Fruit fly (Drosophila melanogaster) whole organism, prepupa: Measurements from ENCODE around the gene CG18549.
"Not testable (repeated sequence)": the region's sequence is repeated elsewhere in the genome, so short reads cannot be mapped to it uniquely, and the experiment has no call there.

Source experiments
- CG34406 ChIP-seq: fragments of 200-800 bp; sonication (Bioruptor generic); optimal IDR thresholded peaks from 3 replicates; lab custom pipeline; 2016; ENCODE audit warnings: missing biosample characterization, missing genetic modification characterization
- CG4318 ChIP-seq: fragments of 200-800 bp; sonication (Bioruptor generic); optimal IDR thresholded peaks from 3 replicates; lab custom pipeline; 2017; ENCODE audit warnings: missing biosample characterization, mild to moderate bottlenecking, missing genetic modification characterization
- CG6808 ChIP-seq: fragments of 200-800 bp; sonication (Bioruptor generic); optimal IDR thresholded peaks from 3 replicates; lab custom pipeline; 2017; ENCODE audit warnings: missing biosample characterization, missing genetic modification characterization, mild to moderate bottlenecking, moderate library complexity, missing genetic modification reagents
- CG6854 ChIP-seq: fragments of 200-800 bp; sonication (Bioruptor generic); optimal IDR thresholded peaks from 2 replicates; lab custom pipeline; 2017; ENCODE audit warnings: missing biosample characterization, mild to moderate bottlenecking, missing genetic modification characterization
- CG8319 ChIP-seq: fragments of 200-800 bp; sonication (Bioruptor generic); optimal IDR thresholded peaks from 3 replicates; lab custom pipeline; 2016; ENCODE audit warnings: missing biosample characterization, missing genetic modification characterization
- CG9139 ChIP-seq: fragments of 200-800 bp; sonication (Bioruptor generic); optimal IDR thresholded peaks from 3 replicates; lab custom pipeline; 2017; ENCODE audit warnings: missing biosample characterization, mild to moderate bottlenecking, missing genetic modification characterization
- Eip75B ChIP-seq: fragments of 200-800 bp; sonication (Bioruptor generic); optimal IDR thresholded peaks from 3 replicates; lab custom pipeline; 2016; ENCODE audit warnings: missing biosample characterization, missing genetic modification characterization
- Eip78C ChIP-seq: fragments of 200-800 bp; sonication (Bioruptor generic); peaks from one replicate; lab custom pipeline; 2016; ENCODE audit warnings: missing biosample characterization, missing genetic modification characterization
- Ets96B ChIP-seq: fragments of 200-800 bp; optimal IDR thresholded peaks from 2 replicates; lab custom pipeline; 2019; ENCODE audit warnings: missing biosample characterization, mild to moderate bottlenecking, missing genetic modification characterization, moderate library complexity
- Hr38 ChIP-seq: sonication (Bioruptor generic); optimal IDR thresholded peaks from 2 replicates; lab custom pipeline; 2016; ENCODE audit warnings: missing biosample characterization, missing genetic modification characterization
- Hr39 ChIP-seq: fragments of 200-800 bp; sonication (Bioruptor generic); optimal IDR thresholded peaks from 2 replicates; lab custom pipeline; 2016; ENCODE audit warnings: missing biosample characterization, missing genetic modification characterization
- Hr4 ChIP-seq: fragments of 200-800 bp; sonication (Bioruptor generic); optimal IDR thresholded peaks from 3 replicates; lab custom pipeline; 2016; ENCODE audit warnings: missing biosample characterization, missing genetic modification characterization
- OdsH ChIP-seq: fragments of 200-800 bp; sonication (Bioruptor generic); optimal IDR thresholded peaks from 3 replicates; lab custom pipeline; 2016; ENCODE audit warnings: missing biosample characterization, missing genetic modification characterization
- Sox102F ChIP-seq: fragments of 200-800 bp; sonication (Bioruptor generic); optimal IDR thresholded peaks from 2 replicates; lab custom pipeline; 2016; ENCODE audit warnings: missing biosample characterization, mild to moderate bottlenecking, missing genetic modification characterization
- Sox15 ChIP-seq: fragments of 200-800 bp; sonication (Bioruptor generic); optimal IDR thresholded peaks from 3 replicates; lab custom pipeline; 2016; ENCODE audit warnings: missing biosample characterization, missing genetic modification characterization
- dac ChIP-seq: fragments of 200-800 bp; sonication (Bioruptor generic); optimal IDR thresholded peaks from 2 replicates; lab custom pipeline; 2017; ENCODE audit warnings: missing biosample characterization, mild to moderate bottlenecking, missing genetic modification characterization
- dsx ChIP-seq: fragments of 200-800 bp; optimal IDR thresholded peaks from 3 replicates; lab custom pipeline; 2019; ENCODE audit warnings: missing biosample characterization, mild to moderate bottlenecking, missing genetic modification characterization, moderate library complexity; ENCODE audit not compliant: poor library complexity, severe bottlenecking
- eg ChIP-seq: fragments of 200-800 bp; sonication (Bioruptor generic); IDR thresholded peaks from 3 replicates; pipeline ENCODE4 v1.3.6; 2022; ENCODE audit warnings: missing biosample characterization, missing genetic modification characterization
- esn ChIP-seq: fragments of 200-800 bp; sonication (Bioruptor generic); optimal IDR thresholded peaks from 2 replicates; lab custom pipeline; 2016; ENCODE audit warnings: missing biosample characterization, mild to moderate bottlenecking, missing genetic modification characterization, moderate library complexity
- fkh ChIP-seq: fragments of 200-800 bp; sonication (Bioruptor generic); optimal IDR thresholded peaks from 3 replicates; lab custom pipeline; 2017; ENCODE audit warnings: missing biosample characterization, mild to moderate bottlenecking, missing genetic modification characterization, moderate library complexity
- lz ChIP-seq: fragments of 200-800 bp; sonication (Bioruptor generic); optimal IDR thresholded peaks from 3 replicates; lab custom pipeline; 2016; ENCODE audit warnings: missing biosample characterization, missing genetic modification characterization
- net ChIP-seq: fragments of 200-800 bp; sonication (Bioruptor generic); optimal IDR thresholded peaks from 3 replicates; lab custom pipeline; 2016; ENCODE audit warnings: missing biosample characterization, missing genetic modification characterization
- spab ChIP-seq: fragments of 200-800 bp; sonication (Bioruptor generic); optimal IDR thresholded peaks from 2 replicates; lab custom pipeline; 2017; ENCODE audit warnings: missing biosample characterization, mild to moderate bottlenecking, missing genetic modification characterization, missing genetic modification reagents
- ss ChIP-seq, 2 experiments: fragments of 200-800 bp; sonication (Bioruptor generic); optimal IDR thresholded peaks; 2 replicates in 1 of 2; 3 replicates in 1 of 2; lab custom pipeline; 2017 to 2018; ENCODE audit warnings: mild to moderate bottlenecking in 2 of 2, missing biosample characterization in 2 of 2, missing genetic modification characterization in 2 of 2, moderate library complexity in 1 of 2
- topi ChIP-seq: fragments of 200-800 bp; sonication (Bioruptor generic); optimal IDR thresholded peaks from 3 replicates; lab custom pipeline; 2016; ENCODE audit warnings: missing biosample characterization, missing genetic modification characterization

Gene CG18549

dm6 chr3R:12454492-12454891 lies 5.4 kb downstream of the CG18549 start:
- no peak for TF ChIP-seq CG4318 (GFP tag; lab: Kevin White, UChicago)
- no peak for TF ChIP-seq CG34406 (GFP tag; lab: Kevin White, UChicago)
- TF ChIP-seq net (GFP tag; lab: Kevin White, UChicago), result no peak
- no peak for TF ChIP-seq CG6808 (GFP tag; lab: Kevin White, UChicago)
- TF ChIP-seq lz, result no peak
- no peak for TF ChIP-seq Hr4 (GFP tag; lab: Kevin White, UChicago)

DNA sequence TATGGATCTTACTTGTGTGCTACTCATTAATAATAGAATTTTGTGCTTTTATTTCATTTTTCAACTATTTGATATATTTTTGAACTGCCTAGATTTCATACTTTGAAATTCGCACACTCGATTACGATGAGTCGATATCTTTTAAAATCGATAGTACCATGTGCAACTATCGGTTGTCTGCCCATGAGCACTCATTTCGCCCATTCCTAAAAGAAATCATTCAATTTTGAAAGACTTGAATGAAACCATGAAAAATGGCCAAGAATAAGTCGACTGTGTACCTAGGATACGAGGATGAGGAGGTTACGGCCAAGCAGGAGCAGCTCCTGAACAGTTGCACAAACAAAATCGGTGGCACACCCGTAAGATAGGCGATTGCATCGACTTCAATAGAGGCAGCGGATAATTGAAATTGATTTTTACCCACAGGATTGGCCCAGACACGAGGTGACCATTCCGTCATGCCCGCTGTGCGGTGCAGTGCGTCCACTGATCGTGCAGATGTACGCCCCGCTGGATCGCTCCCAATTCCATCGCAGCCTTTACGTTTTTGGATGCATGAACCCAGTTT lies 7.4 kb downstream of the CG18549 start, which contains the start of gene trus:
trus (plus strand) TSS at position 204 of the 571 bp plus-strand sequence.
- TF ChIP-seq esn (GFP tag; lab: Kevin White, UChicago) (peak; percentile 27), OdsH (GFP tag; lab: Kevin White, UChicago) (no peak)
- TF ChIP-seq, all 60 proteins: peak for 1

- TF ChIP-seq esn (GFP tag; lab: Kevin White, UChicago), result peak; percentile 19
- peak; percentile 91 for TF ChIP-seq fkh (GFP tag; lab: Kevin White, UChicago)
- TF ChIP-seq eg (GFP tag; lab: Robert Waterston, UW), result no peak
- TF ChIP-seq dsx (GFP tag; lab: Kevin White, UChicago), result no peak
- TF ChIP-seq Sox102F (GFP tag; lab: Kevin White, UChicago), result no peak
- TF ChIP-seq Eip78C (GFP tag; lab: Kevin White, UChicago), result peak; percentile 13
Measured at dm6 chr3R:12459879-12460522, 10.9 kb downstream of the CG18549 start, which contains the start of the genes CG5961 and Polr3C. Gene CG5961, minus strand, starts transcription at chr3R:12460294. Gene Polr3C, plus strand, starts transcription at chr3R:12460414.

DNA sequence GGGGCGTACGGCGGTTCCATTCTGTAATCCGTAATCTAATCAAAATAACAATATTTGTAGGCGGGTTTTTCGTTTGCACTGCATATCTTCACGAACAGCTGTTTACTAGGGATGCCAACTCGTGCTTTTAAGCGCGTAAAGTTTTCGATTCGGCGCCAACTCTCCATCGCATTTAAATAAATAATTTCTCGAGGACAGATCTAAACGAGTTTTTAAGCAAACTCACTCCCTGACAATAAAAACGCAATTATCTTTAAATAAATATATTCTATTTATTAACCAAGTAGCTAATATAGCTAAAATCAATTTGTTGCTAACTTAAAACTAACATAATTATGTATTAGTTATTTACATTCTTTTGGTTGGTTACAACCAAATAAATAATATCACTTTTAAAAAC lies 16.1 kb downstream of the CG18549 start, which contains the start of gene CG5608:
CG5608 (minus strand) TSS at position 101 of the 400 bp plus-strand sequence.
- not testable (repeated sequence) for TF ChIP-seq Hr38; spab (GFP tag; lab: Kevin White, UChicago); topi (GFP tag; lab: Kevin White, UChicago)

DNA sequence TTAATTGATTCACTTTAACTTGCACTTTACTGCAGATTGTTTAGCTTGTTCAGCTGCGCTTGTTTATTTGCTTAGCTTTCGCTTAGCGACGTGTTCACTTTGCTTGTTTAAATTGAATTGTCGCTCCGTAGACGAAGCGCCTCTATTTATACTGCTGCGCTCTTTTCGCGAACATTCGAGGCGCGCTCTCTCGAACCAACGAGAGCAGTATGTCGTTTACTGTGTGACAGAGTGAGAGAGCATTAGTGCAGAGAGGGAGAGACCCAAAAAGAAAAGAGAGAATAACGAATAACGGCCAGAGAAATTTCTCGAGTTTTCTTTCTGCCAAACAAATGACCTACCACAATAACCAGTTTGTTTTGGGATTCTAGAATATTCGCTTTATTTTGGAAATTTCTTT lies 18.6 kb downstream of the CG18549 start, which contains the start of gene Hsp70Ba:
Hsp70Ba (minus strand) TSS at position 102 of the 400 bp plus-strand sequence.
- TF ChIP-seq eg (GFP tag; lab: Robert Waterston, UW); Sox15 (GFP tag; lab: Kevin White, UChicago); Eip75B: not testable (repeated sequence)

- TF ChIP-seq CG6808 (GFP tag; lab: Kevin White, UChicago) (peak; percentile 1), fkh (GFP tag; lab: Kevin White, UChicago) (peak; percentile 60), ss (GFP tag; optimal IDR thresholded peaks at IDR 0.05; lab: Kevin White, UChicago) (peak in 1 of 2 experiments; percentile 17)
Measured at dm6 chr3R:12477239-12477865, 28.3 kb downstream of the CG18549 start.

dm6 chr3R:12502210-12502609 lies 53.1 kb downstream of the CG18549 start, which contains the start of gene Hsp70Bbb:
Gene Hsp70Bbb, plus strand, starts transcription at chr3R:12502510.
- not testable (repeated sequence) for TF ChIP-seq CG9139; Hr39 (GFP tag; lab: Kevin White, UChicago); Ets96B

- TF ChIP-seq CG6854; CG8319; dac (GFP tag; lab: Kevin White, UChicago): not testable (repeated sequence)
Measured at dm6 chr3R:12505493-12505892, 56.4 kb downstream of the CG18549 start, which contains the start of gene Hsp70Bb. Gene Hsp70Bb, plus strand, starts transcription at chr3R:12505793.
